Worm (Caenorhabditis elegans) whole organism, L1 larva: ENCODE data around the gene Y53C12B.1.

Experiments used
- C16A3.4 ChIP-seq: fragments of 150-350 bp; optimal IDR thresholded peaks from 2 replicates; lab custom pipeline; 2014; ENCODE audit warnings: missing biosample characterization, missing genetic modification characterization
- C34B4.2 ChIP-seq: sonication (generic microtip); optimal IDR thresholded peaks from 2 replicates; lab custom pipeline; 2017; ENCODE audit warnings: mild to moderate bottlenecking, missing genetic modification characterization, missing compliant biosample characterization
- F16B12.6 ChIP-seq: fragments of 150-350 bp; optimal IDR thresholded peaks from 2 replicates; lab custom pipeline; 2014; ENCODE audit warnings: missing biosample characterization, missing genetic modification characterization
- Y116A8C.19 ChIP-seq: sonication (generic microtip); optimal IDR thresholded peaks from 2 replicates; lab custom pipeline; 2016; ENCODE audit warnings: missing compliant biosample characterization, missing genetic modification characterization, borderline replicate concordance
- aha-1 ChIP-seq: fragments of 150-350 bp; optimal IDR thresholded peaks from 2 replicates; lab custom pipeline; 2014; ENCODE audit warnings: missing biosample characterization, missing genetic modification characterization
- alr-1 ChIP-seq: fragments of 200-800 bp; sonication (Bioruptor generic); optimal IDR thresholded peaks from 2 replicates; lab custom pipeline; 2018; ENCODE audit warnings: borderline replicate concordance, mild to moderate bottlenecking, missing genetic modification characterization, missing compliant biosample characterization
- blmp-1 ChIP-seq: fragments of 150-350 bp; optimal IDR thresholded peaks from 2 replicates; lab custom pipeline; 2014; ENCODE audit warnings: missing biosample characterization, missing genetic modification characterization
- ceh-63 ChIP-seq: fragments of 200-800 bp; sonication (Bioruptor generic); optimal IDR thresholded peaks from 2 replicates; lab custom pipeline; 2018; ENCODE audit warnings: mild to moderate bottlenecking, missing genetic modification characterization, missing compliant biosample characterization
- ceh-82 ChIP-seq, 3 experiments: fragments of 150-350 bp in 1 of 3; sonication (generic microtip) in 2 of 3; optimal IDR thresholded peaks; 2 replicates each; lab custom pipeline; 2014 to 2017; ENCODE audit warnings: missing biosample characterization in 3 of 3, missing genetic modification characterization in 3 of 3
- ceh-88 ChIP-seq: fragments of 200-800 bp; sonication (Bioruptor generic); IDR thresholded peaks from 2 replicates; pipeline ENCODE4 v1.3.6; 2022; ENCODE audit warnings: missing genetic modification characterization, missing compliant biosample characterization
- ceh-90 ChIP-seq: sonication (generic microtip); optimal IDR thresholded peaks from 2 replicates; lab custom pipeline; 2016; ENCODE audit warnings: missing genetic modification characterization, missing compliant biosample characterization
- ces-1 ChIP-seq: fragments of 150-350 bp; optimal IDR thresholded peaks from 2 replicates; lab custom pipeline; 2014; ENCODE audit warnings: missing biosample characterization, missing genetic modification reagents, missing genetic modification characterization
- dpl-1 ChIP-seq, 3 experiments: fragments of 150-350 bp in 2 of 3; sonication (generic microtip) in 1 of 3; optimal IDR thresholded peaks; 2 replicates each; lab custom pipeline; 2014 to 2017; ENCODE audit warnings: missing biosample characterization in 3 of 3, missing genetic modification characterization in 3 of 3, missing genetic modification reagents in 3 of 3
- dsc-1 ChIP-seq: sonication (generic microtip); optimal IDR thresholded peaks from 2 replicates; lab custom pipeline; 2016; ENCODE audit warnings: mild to moderate bottlenecking, missing genetic modification characterization, missing compliant biosample characterization
- efl-3 ChIP-seq: fragments of 200-800 bp; sonication (Bioruptor generic); optimal IDR thresholded peaks from 2 replicates; lab custom pipeline; 2018; ENCODE audit warnings: mild to moderate bottlenecking, missing genetic modification characterization, missing compliant biosample characterization
- egl-27 ChIP-seq, 2 experiments: fragments of 150-350 bp in 1 of 2; sonication (generic microtip); optimal IDR thresholded peaks; 3 replicates each; lab custom pipeline; 2017 to 2018; ENCODE audit warnings: missing biosample characterization in 2 of 2, missing genetic modification characterization in 2 of 2, missing genetic modification reagents in 2 of 2
- fkh-10 ChIP-seq: sonication (generic microtip); optimal IDR thresholded peaks from 2 replicates; lab custom pipeline; 2017; ENCODE audit warnings: missing biosample characterization, missing genetic modification reagents, missing genetic modification characterization
- fkh-4 ChIP-seq: sonication (generic microtip); optimal IDR thresholded peaks from 2 replicates; lab custom pipeline; 2016; ENCODE audit warnings: missing compliant biosample characterization, missing genetic modification characterization, borderline replicate concordance
- fkh-8 ChIP-seq: sonication (generic microtip); optimal IDR thresholded peaks from 2 replicates; lab custom pipeline; 2016; ENCODE audit warnings: mild to moderate bottlenecking, missing genetic modification characterization, missing compliant biosample characterization
- fos-1 ChIP-seq: fragments of 150-350 bp; optimal IDR thresholded peaks from 2 replicates; lab custom pipeline; 2014; ENCODE audit warnings: missing biosample characterization, missing genetic modification characterization
- grh-1 ChIP-seq: fragments of 200-800 bp; sonication (Bioruptor generic); IDR thresholded peaks from 2 replicates; pipeline ENCODE4 v1.3.6; 2022; ENCODE audit warnings: missing genetic modification reagents, missing genetic modification characterization, missing compliant biosample characterization
- hlh-4 ChIP-seq: sonication (generic microtip); optimal IDR thresholded peaks from 2 replicates; lab custom pipeline; 2016; ENCODE audit warnings: mild to moderate bottlenecking, missing genetic modification characterization, missing compliant biosample characterization
- hpl-2 ChIP-seq: fragments of 150-350 bp; optimal IDR thresholded peaks from 2 replicates; lab custom pipeline; 2014; ENCODE audit warnings: missing biosample characterization, missing genetic modification reagents, missing genetic modification characterization
- irx-1 ChIP-seq: sonication (generic microtip); optimal IDR thresholded peaks from 2 replicates; lab custom pipeline; 2016; ENCODE audit warnings: missing genetic modification characterization, missing compliant biosample characterization
- lin-35 ChIP-seq, 2 experiments: fragments of 150-350 bp; optimal IDR thresholded peaks; 2 replicates each; lab custom pipeline; 2014; ENCODE audit warnings: missing biosample characterization in 2 of 2, missing genetic modification characterization in 2 of 2, missing genetic modification reagents in 2 of 2
- lir-3 ChIP-seq: sonication (generic microtip); optimal IDR thresholded peaks from 2 replicates; lab custom pipeline; 2016; ENCODE audit warnings: mild to moderate bottlenecking, missing genetic modification characterization, moderate library complexity, missing compliant biosample characterization; ENCODE audit not compliant: poor library complexity
- mdl-1 ChIP-seq, 2 experiments: fragments of 150-350 bp; optimal IDR thresholded peaks; 2 replicates each; lab custom pipeline; 2014 to 2017; ENCODE audit warnings: missing biosample characterization in 2 of 2, missing genetic modification characterization in 2 of 2, inconsistent platforms in 1 of 2
- mef-2 ChIP-seq: fragments of 150-350 bp; optimal IDR thresholded peaks from 2 replicates; lab custom pipeline; 2014; ENCODE audit warnings: missing biosample characterization, missing genetic modification characterization
- mep-1 ChIP-seq: fragments of 150-350 bp; optimal IDR thresholded peaks from 2 replicates; lab custom pipeline; 2014; ENCODE audit warnings: missing biosample characterization, missing genetic modification characterization
- nhr-11 ChIP-seq: fragments of 150-350 bp; optimal IDR thresholded peaks from 2 replicates; lab custom pipeline; 2014; ENCODE audit warnings: missing biosample characterization, missing genetic modification characterization
- nhr-12 ChIP-seq: sonication (generic microtip); optimal IDR thresholded peaks from 2 replicates; lab custom pipeline; 2017; ENCODE audit warnings: missing biosample characterization, missing genetic modification characterization
- nhr-20 ChIP-seq: sonication (generic microtip); optimal IDR thresholded peaks from 2 replicates; lab custom pipeline; 2016; ENCODE audit warnings: mild to moderate bottlenecking, missing genetic modification characterization, missing compliant biosample characterization
- nhr-28 ChIP-seq: fragments of 150-350 bp; optimal IDR thresholded peaks from 2 replicates; lab custom pipeline; 2014; ENCODE audit warnings: missing biosample characterization, missing genetic modification characterization
- nhr-47 ChIP-seq: sonication (generic microtip); optimal IDR thresholded peaks from 2 replicates; lab custom pipeline; 2016; ENCODE audit warnings: mild to moderate bottlenecking, missing genetic modification characterization, moderate library complexity, missing compliant biosample characterization
- nhr-77 ChIP-seq: fragments of 150-350 bp; optimal IDR thresholded peaks from 2 replicates; lab custom pipeline; 2014; ENCODE audit warnings: missing biosample characterization, missing genetic modification characterization
- nhr-90 ChIP-seq: sonication (generic microtip); optimal IDR thresholded peaks from 2 replicates; lab custom pipeline; 2016; ENCODE audit warnings: mild to moderate bottlenecking, missing genetic modification characterization, missing compliant biosample characterization; ENCODE audit not compliant: poor library complexity
- pag-3 ChIP-seq: sonication (generic microtip); optimal IDR thresholded peaks from 2 replicates; lab custom pipeline; 2017; ENCODE audit warnings: missing genetic modification characterization, mild to moderate bottlenecking, missing compliant biosample characterization, antibody characterized with exemption, borderline replicate concordance; ENCODE audit not compliant: insufficient read depth
- pax-3 ChIP-seq: fragments of 200-800 bp; sonication (Bioruptor generic); optimal IDR thresholded peaks from 2 replicates; lab custom pipeline; 2018; ENCODE audit warnings: mild to moderate bottlenecking, missing genetic modification characterization, moderate library complexity, missing compliant biosample characterization
- rnt-1 ChIP-seq: sonication (generic microtip); optimal IDR thresholded peaks from 2 replicates; lab custom pipeline; 2016; ENCODE audit warnings: mild to moderate bottlenecking, missing genetic modification characterization, moderate library complexity, missing compliant biosample characterization
- snpc-4 ChIP-seq: fragments of 150-350 bp; optimal IDR thresholded peaks from 2 replicates; lab custom pipeline; 2014; ENCODE audit warnings: missing biosample characterization, missing genetic modification characterization
- snu-23 ChIP-seq: sonication (generic microtip); optimal IDR thresholded peaks from 2 replicates; lab custom pipeline; 2016; ENCODE audit warnings: missing genetic modification characterization, missing compliant biosample characterization
- sox-4 ChIP-seq: sonication (generic microtip); optimal IDR thresholded peaks from 2 replicates; lab custom pipeline; 2016; ENCODE audit warnings: missing genetic modification characterization, missing compliant biosample characterization
- sptf-1 ChIP-seq: fragments of 150-350 bp; optimal IDR thresholded peaks from 2 replicates; lab custom pipeline; 2014; ENCODE audit warnings: missing biosample characterization, missing genetic modification characterization
- sup-37 ChIP-seq: fragments of 200-800 bp; sonication (Bioruptor generic); optimal IDR thresholded peaks from 2 replicates; lab custom pipeline; 2018; ENCODE audit warnings: mild to moderate bottlenecking, missing genetic modification characterization, missing compliant biosample characterization
- tbx-2 ChIP-seq: sonication (generic microtip); optimal IDR thresholded peaks from 2 replicates; lab custom pipeline; 2016; ENCODE audit warnings: missing genetic modification characterization, missing compliant biosample characterization
- unc-30 ChIP-seq: sonication (generic microtip); optimal IDR thresholded peaks from 2 replicates; lab custom pipeline; 2017; ENCODE audit warnings: missing biosample characterization, missing genetic modification characterization
- unc-98 ChIP-seq: fragments of 200-800 bp; sonication (Bioruptor generic); IDR thresholded peaks from 2 replicates; pipeline ENCODE4 v1.3.6; 2022; ENCODE audit warnings: missing genetic modification characterization, missing compliant biosample characterization
- vab-15 ChIP-seq: sonication (generic microtip); optimal IDR thresholded peaks from 2 replicates; lab custom pipeline; 2017; ENCODE audit warnings: missing genotype, mild to moderate bottlenecking, missing genetic modification characterization, missing compliant biosample characterization
- zip-4 ChIP-seq: fragments of 200-800 bp; sonication (Bioruptor generic); optimal IDR thresholded peaks from 2 replicates; lab custom pipeline; 2018; ENCODE audit warnings: mild to moderate bottlenecking, missing genetic modification characterization, moderate library complexity, missing compliant biosample characterization
- ztf-11 ChIP-seq, 2 experiments: sonication (generic microtip); optimal IDR thresholded peaks; 2 replicates each; lab custom pipeline; 2016 to 2017; ENCODE audit warnings: missing genetic modification characterization in 2 of 2, missing biosample characterization in 1 of 2, missing compliant biosample characterization in 1 of 2
- ztf-4 ChIP-seq: fragments of 150-350 bp; optimal IDR thresholded peaks from 2 replicates; lab custom pipeline; 2014; ENCODE audit warnings: missing biosample characterization, missing genetic modification characterization

Gene Y53C12B.1

DNA sequence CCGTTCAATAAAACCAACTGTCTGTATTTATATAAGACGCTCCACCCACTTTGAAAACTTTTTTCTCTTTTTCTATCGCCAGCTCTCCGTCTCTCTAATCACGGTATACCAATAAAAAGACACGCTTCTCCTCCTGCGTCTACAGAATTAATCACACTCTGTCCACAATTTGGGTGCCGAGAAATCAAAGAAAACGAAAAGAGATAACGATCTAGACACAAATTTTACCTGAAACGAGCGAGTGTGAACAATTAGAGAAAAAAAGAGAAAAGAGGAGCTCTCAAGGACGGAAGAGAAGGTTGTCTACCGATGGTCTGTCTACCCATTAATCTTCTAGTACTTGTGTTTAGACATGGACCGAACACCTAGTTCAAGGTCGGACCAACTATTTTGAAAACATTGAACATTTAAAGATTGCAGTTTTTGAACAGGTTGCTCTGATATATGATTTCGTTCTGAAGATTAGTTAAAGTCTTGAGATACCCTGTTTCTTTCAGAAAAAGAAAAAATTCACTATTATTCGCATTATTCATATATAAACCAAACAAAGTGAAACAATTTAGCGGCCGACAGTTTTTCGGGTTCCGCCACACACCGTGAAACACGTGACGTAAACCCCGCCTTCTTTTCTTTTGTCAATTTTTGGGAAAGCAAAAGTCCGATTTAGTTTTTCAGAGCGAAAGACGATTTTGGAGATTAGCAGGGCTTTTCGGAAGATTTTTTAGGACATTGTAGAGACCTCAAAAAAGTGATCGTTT, 41.7 kb upstream of the Y53C12B.1 start, which contains the start of gene cyp-13A2:
Gene cyp-13A2, minus strand, starts transcription at position 235 of the 758 bp plus-strand sequence.
- TF ChIP-seq unc-30 (tag; lab: Kevin White, UChicago) (no peak), sptf-1 (no peak), tbx-2 (tag; lab: Kevin White, UChicago) (no peak), pag-3 (tag; lab: Kevin White, UChicago) (no peak), vab-15 (tag; lab: Kevin White, UChicago) (no peak), ces-1 (GFP tag; lab: Kevin White, UChicago) (no peak), ceh-82 (tag; optimal IDR thresholded peaks at IDR 0.05; lab: Kevin White, UChicago) (no peak), nhr-47 (tag; lab: Kevin White, UChicago) (peak; percentile 33), hpl-2 (GFP tag; lab: Kevin White, UChicago) (no peak), Y116A8C.19 (tag; lab: Kevin White, UChicago) (no peak), alr-1 (tag; lab: Kevin White, UChicago) (no peak), fkh-10 (GFP tag; lab: Kevin White, UChicago) (no peak), sox-4 (tag; lab: Kevin White, UChicago) (no peak), blmp-1 (tag; lab: Kevin White, UChicago) (peak; percentile 76), ceh-90 (tag; lab: Kevin White, UChicago) (no peak), efl-3 (no peak), mdl-1 (tag; optimal IDR thresholded peaks at IDR 0.05; lab: Kevin White, UChicago) (peak in 1 of 2 experiments; percentile 48), nhr-77 (tag; lab: Kevin White, UChicago) (peak; percentile 57), irx-1 (tag; lab: Kevin White, UChicago) (peak; percentile 23), rnt-1 (tag; lab: Kevin White, UChicago) (peak; percentile 75), grh-1 (GFP tag; lab: Robert Waterston, UW) (0 out of 2 replicates have a peak, but pooled peaks have one; percentile 45), dsc-1 (tag; lab: Kevin White, UChicago) (no peak), lin-35 (GFP tag; optimal IDR thresholded peaks at IDR 0.05; lab: Kevin White, UChicago) (peak; percentile 10 to 29), pax-3 (tag; lab: Kevin White, UChicago) (no peak), fos-1 (tag; lab: Kevin White, UChicago) (peak; percentile 36), fkh-8 (tag; lab: Kevin White, UChicago) (no peak), C34B4.2 (no peak), ceh-88 (GFP tag; lab: Robert Waterston, UW) (no peak), C16A3.4 (tag; lab: Kevin White, UChicago) (peak; percentile 8), nhr-11 (tag; lab: Kevin White, UChicago) (peak; percentile 33), nhr-20 (tag; lab: Kevin White, UChicago) (peak; percentile 88), sup-37 (GFP tag; lab: Kevin White, UChicago) (no peak), egl-27 (tag; optimal IDR thresholded peaks at IDR 0.05; lab: Kevin White, UChicago) (peak; percentile 27 to 59), snpc-4 (tag; lab: Kevin White, UChicago) (peak; percentile 98), snu-23 (GFP tag; lab: Kevin White, UChicago) (peak; percentile 65), ztf-11 (tag; optimal IDR thresholded peaks at IDR 0.05; lab: Kevin White, UChicago) (no peak), lir-3 (tag; lab: Kevin White, UChicago) (no peak), nhr-28 (tag; lab: Kevin White, UChicago) (no peak), nhr-12 (tag; lab: Kevin White, UChicago) (no peak), mef-2 (tag; lab: Kevin White, UChicago) (no peak), unc-98 (GFP tag; lab: Robert Waterston, UW) (no peak), fkh-4 (tag; lab: Kevin White, UChicago) (no peak), F16B12.6 (tag; lab: Kevin White, UChicago) (no peak), zip-4 (GFP tag; lab: Kevin White, UChicago) (no peak), ceh-63 (GFP tag; lab: Kevin White, UChicago) (no peak), dpl-1 (GFP tag; optimal IDR thresholded peaks at IDR 0.05; lab: Kevin White, UChicago) (peak in 2 of 3 experiments; percentile 16 to 32), ztf-4 (tag; lab: Kevin White, UChicago) (no peak), aha-1 (no peak), mep-1 (tag; lab: Kevin White, UChicago) (peak; percentile 45), hlh-4 (tag; lab: Kevin White, UChicago) (no peak), nhr-90 (peak; percentile 66)
